Worm (Caenorhabditis elegans) whole organism, L2 larva: ENCODE results near the gene faah-2.
"Not testable (repeated sequence)": the region's sequence is repeated elsewhere in the genome, so short reads cannot be mapped to it uniquely, and the experiment has no call there.

Experiments
- C34F6.9 ChIP-seq: fragments of 150-350 bp; optimal IDR thresholded peaks from 2 replicates; lab custom pipeline; 2014; ENCODE audit warnings: missing biosample characterization, missing genetic modification characterization
- F13H6.1 ChIP-seq: sonication (generic microtip); optimal IDR thresholded peaks from 2 replicates; lab custom pipeline; 2016; ENCODE audit warnings: missing genetic modification characterization, missing compliant biosample characterization
- R02D3.7 ChIP-seq: fragments of 150-350 bp; optimal IDR thresholded peaks from 2 replicates; lab custom pipeline; 2014; ENCODE audit warnings: missing biosample characterization, missing genetic modification characterization
- Y55F3AM.14 ChIP-seq: fragments of 200-800 bp; sonication (Bioruptor generic); optimal IDR thresholded peaks from 2 replicates; lab custom pipeline; 2018; ENCODE audit warnings: mild to moderate bottlenecking, missing genetic modification characterization, missing compliant biosample characterization
- ZK546.5 ChIP-seq: sonication (generic microtip); optimal IDR thresholded peaks from 2 replicates; lab custom pipeline; 2017; ENCODE audit warnings: missing biosample characterization, missing genetic modification characterization
- aly-2 ChIP-seq: fragments of 150-350 bp; optimal IDR thresholded peaks from 2 replicates; lab custom pipeline; 2014; ENCODE audit warnings: missing biosample characterization, missing genetic modification characterization
- ama-1 ChIP-seq: fragments of 150-350 bp; optimal IDR thresholded peaks from 2 replicates; lab custom pipeline; 2018; ENCODE audit warnings: inconsistent platforms
- blmp-1 ChIP-seq: sonication (generic microtip); optimal IDR thresholded peaks from 2 replicates; lab custom pipeline; 2017; ENCODE audit warnings: missing genetic modification characterization, mild to moderate bottlenecking, missing compliant biosample characterization, antibody characterized with exemption, moderate library complexity; ENCODE audit not compliant: insufficient read depth
- ceh-16 ChIP-seq: fragments of 150-350 bp; optimal IDR thresholded peaks from 2 replicates; lab custom pipeline; 2014; ENCODE audit warnings: missing biosample characterization, missing genetic modification characterization
- ceh-82 ChIP-seq: fragments of 150-350 bp; optimal IDR thresholded peaks from 2 replicates; lab custom pipeline; 2014; ENCODE audit warnings: missing biosample characterization, missing genetic modification characterization
- crh-2 ChIP-seq: sonication (generic microtip); optimal IDR thresholded peaks from 2 replicates; lab custom pipeline; 2017; ENCODE audit warnings: missing biosample characterization, missing genetic modification characterization
- dmd-4 ChIP-seq: sonication (generic microtip); optimal IDR thresholded peaks from 2 replicates; lab custom pipeline; 2017; ENCODE audit warnings: missing biosample characterization, missing genetic modification characterization
- egl-27 ChIP-seq: sonication (generic microtip); optimal IDR thresholded peaks from 3 replicates; lab custom pipeline; 2017; ENCODE audit warnings: missing biosample characterization, missing genetic modification reagents, missing genetic modification characterization
- elt-1 ChIP-seq: fragments of 150-350 bp; optimal IDR thresholded peaks from 2 replicates; lab custom pipeline; 2014; ENCODE audit warnings: missing biosample characterization, missing genetic modification characterization
- elt-3 ChIP-seq: sonication (generic microtip); optimal IDR thresholded peaks from 2 replicates; lab custom pipeline; 2017; ENCODE audit warnings: missing biosample characterization, missing genetic modification characterization
- fos-1 ChIP-seq: fragments of 150-350 bp; optimal IDR thresholded peaks from 2 replicates; lab custom pipeline; 2014; ENCODE audit warnings: missing biosample characterization, missing genetic modification characterization
- lin-13 ChIP-seq: fragments of 150-350 bp; optimal IDR thresholded peaks from 2 replicates; lab custom pipeline; 2014; ENCODE audit warnings: missing biosample characterization, missing genetic modification reagents, missing genetic modification characterization
- lsy-2 ChIP-seq, 2 experiments: fragments of 150-350 bp in 1 of 2; sonication (generic microtip) in 1 of 2; optimal IDR thresholded peaks; 2 replicates each; lab custom pipeline; 2014 to 2017; ENCODE audit warnings: missing biosample characterization in 2 of 2, missing genetic modification characterization in 2 of 2
- mab-5 ChIP-seq: fragments of 150-350 bp; optimal IDR thresholded peaks from 2 replicates; lab custom pipeline; 2014; ENCODE audit warnings: missing biosample characterization, missing genetic modification characterization
- mbf-1 ChIP-seq: sonication (generic microtip); optimal IDR thresholded peaks from 2 replicates; lab custom pipeline; 2017; ENCODE audit warnings: missing biosample characterization, missing genetic modification characterization
- nhr-10 ChIP-seq: sonication (generic microtip); optimal IDR thresholded peaks from 2 replicates; lab custom pipeline; 2017; ENCODE audit warnings: missing biosample characterization, missing genetic modification characterization
- nhr-11 ChIP-seq: fragments of 150-350 bp; optimal IDR thresholded peaks from 2 replicates; lab custom pipeline; 2014; ENCODE audit warnings: missing biosample characterization, missing genetic modification characterization
- nhr-129 ChIP-seq: fragments of 150-350 bp; optimal IDR thresholded peaks from 2 replicates; lab custom pipeline; 2014; ENCODE audit warnings: missing biosample characterization, missing genetic modification characterization
- nhr-21 ChIP-seq: fragments of 150-350 bp; optimal IDR thresholded peaks from 2 replicates; lab custom pipeline; 2014; ENCODE audit warnings: missing biosample characterization, missing genetic modification characterization
- nhr-23 ChIP-seq: fragments of 150-350 bp; optimal IDR thresholded peaks from 2 replicates; lab custom pipeline; 2014; ENCODE audit warnings: missing biosample characterization, missing genetic modification reagents, missing genetic modification characterization
- nhr-25 ChIP-seq: fragments of 150-350 bp; sonication (generic microtip); optimal IDR thresholded peaks from 3 replicates; lab custom pipeline; 2014; ENCODE audit warnings: missing biosample characterization, missing genetic modification characterization
- peb-1 ChIP-seq: fragments of 150-350 bp; optimal IDR thresholded peaks from 2 replicates; lab custom pipeline; 2014; ENCODE audit warnings: missing biosample characterization, missing genetic modification characterization
- sma-3 ChIP-seq: sonication (generic microtip); optimal IDR thresholded peaks from 2 replicates; lab custom pipeline; 2016; ENCODE audit warnings: missing genetic modification reagents, missing genetic modification characterization, missing compliant biosample characterization
- sma-9 ChIP-seq, 2 experiments: fragments of 150-350 bp in 1 of 2; sonication (generic microtip) in 1 of 2; optimal IDR thresholded peaks; 2 replicates each; lab custom pipeline; 2014 to 2016; ENCODE audit warnings: missing genetic modification characterization in 2 of 2, mild to moderate bottlenecking in 1 of 2, missing biosample characterization in 1 of 2, missing compliant biosample characterization in 1 of 2, missing genetic modification reagents in 1 of 2, moderate library complexity in 1 of 2
- snpc-4 ChIP-seq: fragments of 150-350 bp; optimal IDR thresholded peaks from 2 replicates; lab custom pipeline; 2014; ENCODE audit warnings: missing biosample characterization, missing genetic modification characterization
- unc-55 ChIP-seq: fragments of 150-350 bp; sonication (generic microtip); optimal IDR thresholded peaks from 3 replicates; lab custom pipeline; 2014; ENCODE audit warnings: missing biosample characterization, missing genetic modification reagents, missing genetic modification characterization
- unc-62 ChIP-seq: fragments of 150-350 bp; optimal IDR thresholded peaks from 2 replicates; lab custom pipeline; 2014; ENCODE audit warnings: missing biosample characterization, missing genetic modification reagents, missing genetic modification characterization
- zag-1 ChIP-seq: fragments of 150-350 bp; optimal IDR thresholded peaks from 2 replicates; lab custom pipeline; 2014; ENCODE audit warnings: missing biosample characterization, missing genetic modification characterization
- ztf-1 ChIP-seq: fragments of 200-800 bp; sonication (Bioruptor generic); conservative IDR thresholded peaks from 2 replicates; pipeline ENCODE4 v1.3.6; 2022; ENCODE audit warnings: missing genetic modification characterization, missing compliant biosample characterization
- ztf-11 ChIP-seq: sonication (generic microtip); optimal IDR thresholded peaks from 2 replicates; lab custom pipeline; 2017; ENCODE audit warnings: missing biosample characterization, missing genetic modification characterization

Gene faah-2

DNA sequence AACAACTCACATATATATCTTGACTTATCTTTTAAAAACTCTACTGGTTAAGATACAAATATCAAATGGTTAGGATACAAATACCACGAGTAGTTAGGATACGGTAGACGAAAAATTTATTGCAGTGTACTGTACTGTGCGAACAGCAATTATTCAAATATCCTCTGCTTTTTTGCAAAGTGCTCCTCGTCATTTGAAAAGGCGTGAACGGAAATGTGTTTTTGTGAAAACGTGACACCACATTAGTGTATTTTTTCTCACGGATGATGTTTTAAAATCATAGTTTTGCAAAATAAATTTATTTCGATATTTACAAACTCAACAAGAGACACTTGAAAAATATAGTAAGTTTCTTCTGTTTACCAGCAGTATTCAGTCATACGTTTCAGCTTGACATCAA is 33.5 kb upstream of the faah-2 start, which contains the start of gene F42G8.8:
F42G8.8 (plus strand) TSS at position 301 of the 400 bp plus-strand sequence.
- TF ChIP-seq ZK546.5 (tag; lab: Kevin White, UChicago) (no peak), nhr-23 (tag; lab: Kevin White, UChicago) (no peak), unc-62 (GFP tag; lab: Kevin White, UChicago) (no peak), mbf-1 (tag; lab: Kevin White, UChicago) (no peak), elt-3 (tag; lab: Kevin White, UChicago) (no peak), sma-3 (GFP tag; lab: Kevin White, UChicago) (no peak), nhr-11 (tag; lab: Kevin White, UChicago) (no peak), peb-1 (tag; lab: Kevin White, UChicago) (no peak), ztf-1 (GFP tag; lab: Robert Waterston, UW) (no peak), nhr-10 (no peak), nhr-129 (tag; lab: Kevin White, UChicago) (no peak), crh-2 (tag; lab: Kevin White, UChicago) (no peak), ceh-82 (tag; lab: Kevin White, UChicago) (no peak), ama-1 (lab: Kevin White, UChicago) (no peak), fos-1 (no peak), nhr-21 (no peak), F13H6.1 (no peak), ztf-11 (no peak), elt-1 (no peak), nhr-25 (tag; lab: Kevin White, UChicago) (no peak)

DNA sequence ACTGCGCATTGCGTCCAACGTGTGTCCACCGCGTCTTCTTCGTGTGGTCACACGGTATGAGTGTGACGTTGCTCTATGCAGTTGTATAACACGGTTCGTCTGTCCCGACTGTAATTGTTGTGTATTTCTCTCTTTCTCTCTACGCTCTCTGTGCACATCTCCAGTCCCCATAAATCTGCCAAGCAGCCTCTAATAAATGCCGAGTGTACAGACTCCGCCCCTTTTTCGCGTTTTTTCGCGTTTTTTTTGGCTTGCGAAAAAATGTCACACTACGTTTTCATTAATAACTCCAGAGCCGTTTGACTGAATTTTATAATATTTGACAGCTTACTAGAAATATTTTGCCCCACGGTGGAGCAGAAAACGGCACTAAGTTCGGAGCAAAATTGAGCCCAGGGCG is 29.9 kb upstream of the faah-2 start, which contains the start of gene erp-44.3:
erp-44.3 (plus strand) TSS at position 301 of the 400 bp plus-strand sequence.
- TF ChIP-seq zag-1 (tag; lab: Kevin White, UChicago); R02D3.7; nhr-23 (tag; lab: Kevin White, UChicago): not testable (repeated sequence)

DNA sequence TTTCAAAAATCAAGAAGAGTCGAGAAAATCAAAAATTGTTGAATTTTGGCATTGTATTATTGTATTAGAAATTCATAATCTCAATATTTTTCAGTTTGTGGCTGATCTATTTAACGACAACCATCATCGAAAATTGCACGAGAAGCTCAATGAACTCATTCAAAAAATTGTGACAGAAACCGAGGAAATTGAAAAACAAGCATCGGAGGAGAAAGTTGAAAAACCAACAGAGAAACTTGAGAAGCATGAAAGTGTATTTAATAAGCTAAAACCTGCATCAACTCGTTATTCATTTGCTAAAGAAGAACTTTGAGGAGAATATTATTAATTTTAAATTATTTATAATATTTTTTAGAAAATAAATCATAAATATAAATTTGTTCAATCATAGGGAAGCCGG is 25.3 kb upstream of the faah-2 start, which contains the start of gene ceph-41:
ceph-41 (plus strand) TSS at position 301 of the 400 bp plus-strand sequence.
- TF ChIP-seq sma-9 (GFP tag; optimal IDR thresholded peaks at IDR 0.05; lab: Kevin White, UChicago) (no peak), sma-9 (tag; optimal IDR thresholded peaks at IDR 0.05; lab: Kevin White, UChicago) (no peak), nhr-21 (no peak), egl-27 (tag; lab: Kevin White, UChicago) (no peak), mab-5 (tag; lab: Kevin White, UChicago) (no peak), R02D3.7 (no peak), aly-2 (no peak), nhr-10 (no peak), unc-62 (GFP tag; lab: Kevin White, UChicago) (no peak), zag-1 (tag; lab: Kevin White, UChicago) (no peak), crh-2 (tag; lab: Kevin White, UChicago) (no peak), snpc-4 (tag; lab: Kevin White, UChicago) (no peak), mbf-1 (tag; lab: Kevin White, UChicago) (no peak), dmd-4 (tag; lab: Kevin White, UChicago) (no peak), ceh-16 (tag; lab: Kevin White, UChicago) (no peak), ZK546.5 (tag; lab: Kevin White, UChicago) (no peak), ceh-82 (tag; lab: Kevin White, UChicago) (no peak), unc-55 (GFP tag; lab: Kevin White, UChicago) (no peak), Y55F3AM.14 (GFP tag; lab: Kevin White, UChicago) (no peak), F13H6.1 (no peak)
- TF ChIP-seq, all 48 proteins: peak for 0

DNA sequence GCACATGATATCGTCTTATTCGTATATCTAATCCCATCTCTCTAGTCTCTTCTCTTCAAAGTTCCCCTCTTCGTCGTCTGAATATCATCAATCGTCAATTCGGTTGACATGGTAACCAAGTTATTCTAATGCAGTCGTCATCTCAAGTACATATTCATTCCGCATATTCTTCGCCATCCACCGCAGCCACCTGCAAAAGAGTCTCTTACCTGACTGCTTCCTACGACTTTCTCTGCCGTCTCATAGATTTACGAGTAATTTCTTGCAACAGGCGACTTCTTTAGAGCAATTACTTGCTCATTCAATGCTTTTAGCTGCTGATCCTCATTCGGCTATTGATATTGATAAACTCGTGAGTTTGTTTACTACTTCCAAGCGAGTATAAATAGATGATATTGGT is 24.8 kb upstream of the faah-2 start:
- TF ChIP-seq ceh-82 (tag; lab: Kevin White, UChicago): no peak
- no peak for TF ChIP-seq lin-13 (GFP tag; lab: Kevin White, UChicago)
- no peak for TF ChIP-seq blmp-1 (tag; lab: Kevin White, UChicago)
- no peak for TF ChIP-seq snpc-4 (tag; lab: Kevin White, UChicago)
- no peak for TF ChIP-seq Y55F3AM.14 (GFP tag; lab: Kevin White, UChicago)
- TF ChIP-seq unc-62 (GFP tag; lab: Kevin White, UChicago): no peak
- TF ChIP-seq R02D3.7: no peak
- TF ChIP-seq ztf-11: no peak
- no peak for TF ChIP-seq nhr-11 (tag; lab: Kevin White, UChicago)
- TF ChIP-seq lsy-2 (tag; optimal IDR thresholded peaks at IDR 0.05; lab: Kevin White, UChicago): no peak
- no peak for TF ChIP-seq egl-27 (tag; lab: Kevin White, UChicago)
- no peak for TF ChIP-seq C34F6.9 (tag; lab: Kevin White, UChicago)
- no peak for TF ChIP-seq F13H6.1
- no peak for TF ChIP-seq nhr-10
- TF ChIP-seq nhr-129 (tag; lab: Kevin White, UChicago): no peak
